Fruit fly (Drosophila melanogaster) whole organism, larva: ENCODE results near the gene Spt6.

Experiments
- noc ChIP-seq: fragments of 200-800 bp; sonication (Bioruptor generic); optimal IDR thresholded peaks from 3 replicates; lab custom pipeline; 2019; ENCODE audit warnings: missing biosample characterization, mild to moderate bottlenecking, missing genetic modification characterization, moderate library complexity

The Spt6 gene

DNA sequence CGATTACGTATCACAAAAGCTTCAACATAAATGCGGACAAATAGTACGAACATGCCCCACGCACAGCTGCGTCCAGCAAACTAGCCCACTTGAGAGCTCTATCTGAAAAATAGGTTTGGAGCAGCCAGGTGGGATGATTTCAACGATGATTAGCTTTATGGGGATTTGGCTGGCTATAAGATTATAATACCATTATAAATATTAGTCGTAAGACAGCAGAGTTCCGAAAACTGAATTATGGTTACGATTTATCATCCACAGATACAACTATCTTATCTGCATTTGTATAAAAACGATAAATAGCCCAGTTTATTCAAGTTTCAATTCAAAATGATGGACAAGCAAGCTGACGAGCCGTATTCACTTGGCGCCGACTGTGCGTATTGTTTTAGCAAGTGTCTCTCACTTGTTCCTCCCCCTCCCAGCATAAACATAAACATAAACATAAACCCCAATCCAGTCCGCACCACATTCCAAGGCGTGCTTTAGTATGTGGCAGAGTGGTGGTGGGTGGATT, 3.9 kb upstream of the Spt6 start:
- peak; percentile 78 for TF ChIP-seq noc (tag; lab: Kevin White, UChicago)

DNA sequence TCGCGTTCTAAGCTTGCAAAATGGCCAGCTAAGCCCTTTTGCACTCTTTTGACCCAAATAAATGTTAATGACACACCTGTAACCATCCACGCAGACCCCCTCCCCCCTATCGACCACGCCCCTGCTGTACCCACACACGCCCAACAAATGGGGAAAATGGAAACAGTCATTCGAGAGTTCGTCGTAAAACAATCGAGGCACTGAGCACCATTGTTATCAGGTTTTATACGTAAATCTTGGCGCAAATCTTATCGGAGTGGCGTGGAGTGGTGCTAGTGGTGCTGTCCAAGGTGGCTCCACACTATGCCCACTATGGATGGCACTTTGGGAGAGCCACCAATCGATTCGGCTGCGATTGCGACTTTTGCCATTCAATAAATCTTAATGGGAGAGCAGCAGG, 3.1 kb upstream of the Spt6 start:
- TF ChIP-seq noc (tag; lab: Kevin White, UChicago): peak; percentile 57

DNA sequence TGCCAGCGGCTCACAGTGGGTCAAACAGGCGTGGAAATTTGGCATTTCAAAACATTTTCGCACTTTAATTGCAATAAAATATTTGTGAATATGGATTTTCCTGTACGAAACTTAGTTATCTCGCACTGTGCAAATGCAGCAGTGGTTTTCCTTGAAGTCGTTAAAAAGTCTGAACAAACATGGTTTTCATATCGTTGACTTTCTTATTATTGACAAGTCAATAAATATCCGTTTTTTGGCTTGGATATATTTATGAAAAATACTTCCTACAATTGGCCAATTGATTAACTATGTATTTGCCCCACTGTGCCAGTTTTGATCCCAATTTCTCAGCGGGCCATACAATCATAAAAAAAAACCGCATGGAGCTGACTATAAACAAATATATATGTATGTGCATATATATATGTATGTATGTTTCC, 2.1 kb upstream of the Spt6 start:
- peak; percentile 96 for TF ChIP-seq noc (tag; lab: Kevin White, UChicago)

DNA sequence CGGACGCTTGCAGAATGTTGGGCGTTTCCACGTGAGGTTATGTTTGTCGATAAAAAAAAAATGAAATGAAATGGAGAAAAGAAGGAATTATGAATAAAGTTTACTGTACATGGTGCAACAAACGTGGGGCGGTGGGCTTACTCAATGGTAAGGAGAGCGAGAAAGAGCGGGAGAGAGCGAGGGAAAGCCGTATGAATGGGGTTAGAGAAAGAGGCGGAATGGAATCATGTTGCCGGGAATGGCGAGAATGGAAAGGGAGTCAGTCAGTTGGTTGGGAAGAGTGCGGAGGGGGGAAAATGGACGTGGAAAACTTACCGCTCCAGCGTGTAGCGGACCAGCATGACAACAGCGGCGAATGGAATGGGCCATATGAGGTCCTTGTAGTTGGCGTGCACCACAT, 1.5 kb upstream of the Spt6 start:
- no peak for TF ChIP-seq noc (tag; lab: Kevin White, UChicago)

DNA sequence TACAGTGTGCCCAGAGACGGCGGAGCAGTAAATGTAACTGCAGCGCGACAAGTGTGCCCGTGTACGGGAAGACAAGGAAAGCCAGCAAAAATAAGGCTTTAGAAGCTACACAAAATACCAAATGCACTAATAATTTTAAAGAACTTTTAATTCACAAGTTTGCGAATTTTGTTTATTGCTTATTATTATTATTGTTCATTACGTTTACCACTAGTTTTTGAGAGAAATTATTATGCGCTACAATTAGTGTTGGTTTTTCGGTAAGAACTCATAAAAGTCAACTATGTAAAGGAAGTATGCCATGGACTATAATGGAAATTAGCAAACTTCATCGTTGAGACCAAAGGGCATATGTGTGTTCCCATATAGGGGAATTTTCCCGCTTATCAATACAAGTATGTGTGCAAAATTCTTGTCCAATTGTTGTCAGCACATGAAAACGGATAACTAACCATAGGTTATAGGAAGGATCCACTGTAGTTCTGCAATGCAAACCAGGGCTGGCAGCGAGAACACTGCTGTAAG, 348 bp upstream of the Spt6 start, which contains the start of gene schlank:
Gene schlank (minus strand): TSS at position 42 of the 525 bp plus-strand sequence.
- TF ChIP-seq noc (tag; lab: Kevin White, UChicago): no peak

DNA sequence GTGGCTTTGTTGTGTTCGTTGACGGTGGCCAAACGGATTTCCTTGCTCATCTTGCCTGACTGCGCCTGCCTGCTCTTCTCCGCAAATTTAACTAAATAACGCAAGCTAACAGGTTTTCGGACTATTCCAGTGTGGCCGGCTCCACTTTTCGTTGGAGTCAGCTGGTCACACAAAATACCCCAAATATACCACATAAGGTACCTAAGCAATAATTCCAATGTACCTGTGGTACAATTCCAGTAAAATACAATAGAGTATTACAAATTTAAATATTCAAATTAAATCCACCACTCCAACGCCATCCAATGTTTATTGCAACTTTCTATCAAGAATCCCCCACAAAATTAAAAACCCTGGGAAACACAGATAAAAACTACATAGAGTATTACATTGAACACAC, 9.0 kb downstream of the Spt6 start, which contains the start of gene CG3566:
Gene CG3566 (minus strand): TSS at position 135 of the 400 bp plus-strand sequence.
- TF ChIP-seq noc (tag; lab: Kevin White, UChicago): peak; percentile 26

DNA sequence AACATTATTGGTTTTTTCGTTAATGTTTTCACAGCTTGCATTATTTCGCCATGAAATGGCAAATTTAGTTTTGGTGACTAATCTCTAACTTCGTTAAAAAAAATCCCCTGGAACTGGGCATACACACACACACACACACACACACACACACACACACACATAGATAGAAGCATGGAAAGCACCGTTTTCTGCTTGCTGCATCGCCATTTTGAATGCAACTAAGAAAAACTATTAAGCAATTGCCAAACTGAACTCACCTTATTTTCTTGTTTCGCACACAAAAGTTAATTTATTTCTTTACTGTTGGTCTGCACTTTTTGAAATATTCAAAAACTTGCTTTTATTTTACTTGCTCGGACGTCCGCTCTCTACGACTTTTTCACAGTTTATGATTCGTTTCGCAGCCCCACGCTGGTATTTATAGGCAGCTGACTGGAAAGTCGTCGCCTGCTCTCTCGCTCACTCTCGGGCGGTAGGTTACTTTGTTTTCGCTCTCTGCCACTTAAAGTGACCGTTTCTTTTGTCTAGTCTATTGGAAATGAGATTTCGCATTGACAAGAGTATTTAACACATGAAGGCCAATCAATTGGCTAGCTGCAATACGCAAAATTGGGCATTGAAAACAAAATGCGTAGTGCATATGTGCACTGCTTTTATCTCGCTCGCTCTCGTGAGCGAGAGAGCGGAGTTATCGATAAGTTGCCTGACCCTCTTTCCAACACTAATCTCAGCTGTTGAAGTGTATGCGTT, 11.5 kb downstream of the Spt6 start:
- TF ChIP-seq noc (tag; lab: Kevin White, UChicago): peak; percentile 15

DNA sequence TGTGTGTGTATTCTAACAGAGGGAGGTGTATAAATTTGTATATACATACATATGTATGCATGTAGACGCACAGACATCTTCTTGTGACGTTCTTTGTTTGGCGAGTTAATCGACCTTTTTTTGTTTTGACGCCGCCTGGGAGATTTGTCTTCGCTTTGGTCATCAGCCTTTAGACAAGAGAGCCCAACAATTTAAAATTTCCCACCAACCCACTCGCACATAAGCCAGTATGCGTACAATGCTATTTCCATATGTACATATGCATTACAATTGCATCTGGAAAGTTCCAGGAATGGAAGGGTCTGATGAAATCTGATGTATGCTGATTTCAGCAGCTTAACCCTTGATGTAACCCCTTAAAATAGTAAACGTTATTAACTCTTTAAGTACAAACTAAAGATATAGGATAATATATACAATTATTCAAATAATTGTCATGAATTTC, 12.1 kb downstream of the Spt6 start, which contains the start of gene Ubi-p5E:
Gene Ubi-p5E (minus strand): TSS at position 19 of the 445 bp plus-strand sequence.
- no peak for TF ChIP-seq noc (tag; lab: Kevin White, UChicago)

DNA sequence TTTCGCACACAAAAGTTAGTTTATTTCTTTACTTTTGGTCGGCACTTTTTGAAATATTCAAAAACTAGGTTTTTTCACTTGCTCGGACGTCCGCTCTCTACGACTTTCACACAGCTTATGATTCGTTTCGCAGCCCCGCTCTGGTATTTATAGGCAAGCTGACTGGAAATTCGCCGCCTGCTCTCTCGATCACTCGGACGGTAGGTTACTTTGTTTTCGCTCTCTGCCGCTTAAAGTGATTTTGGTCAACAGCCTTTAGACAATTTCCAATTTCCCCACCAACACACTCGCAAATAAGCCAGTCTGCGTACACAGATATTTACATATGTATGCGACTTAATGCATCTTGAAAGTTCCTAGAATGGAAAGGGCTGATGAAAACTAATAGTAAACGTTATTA, 15.9 kb downstream of the Spt6 start, which contains the start of gene CG11700:
Gene CG11700 (minus strand): TSS at position 106 of the 400 bp plus-strand sequence.
- no peak for TF ChIP-seq noc (tag; lab: Kevin White, UChicago)

DNA sequence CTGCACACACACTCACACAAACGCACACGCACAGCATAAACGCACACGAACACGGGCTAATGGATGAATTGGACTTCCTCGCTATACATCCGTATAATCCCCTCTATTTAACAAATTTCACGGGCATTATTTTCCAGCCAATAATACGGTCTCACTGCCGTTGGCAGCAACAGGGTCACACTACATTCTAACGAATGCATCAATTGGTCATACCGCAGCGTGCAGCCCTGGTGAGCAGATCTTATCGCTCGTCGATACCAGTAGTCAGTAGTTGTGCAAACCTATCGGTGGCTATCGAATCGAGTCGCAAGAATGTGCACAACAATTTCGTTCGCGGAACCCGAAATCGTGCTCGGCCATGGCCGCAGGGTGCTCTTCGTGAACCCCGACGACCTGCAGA, 20.2 kb downstream of the Spt6 start, which contains the start of the genes Top3beta and wuho:
Gene Top3beta (minus strand): TSS at position 149 of the 400 bp plus-strand sequence.
Gene wuho (plus strand): TSS at position 259 of the 400 bp plus-strand sequence.
- peak; percentile 54 for TF ChIP-seq noc (tag; lab: Kevin White, UChicago)

DNA sequence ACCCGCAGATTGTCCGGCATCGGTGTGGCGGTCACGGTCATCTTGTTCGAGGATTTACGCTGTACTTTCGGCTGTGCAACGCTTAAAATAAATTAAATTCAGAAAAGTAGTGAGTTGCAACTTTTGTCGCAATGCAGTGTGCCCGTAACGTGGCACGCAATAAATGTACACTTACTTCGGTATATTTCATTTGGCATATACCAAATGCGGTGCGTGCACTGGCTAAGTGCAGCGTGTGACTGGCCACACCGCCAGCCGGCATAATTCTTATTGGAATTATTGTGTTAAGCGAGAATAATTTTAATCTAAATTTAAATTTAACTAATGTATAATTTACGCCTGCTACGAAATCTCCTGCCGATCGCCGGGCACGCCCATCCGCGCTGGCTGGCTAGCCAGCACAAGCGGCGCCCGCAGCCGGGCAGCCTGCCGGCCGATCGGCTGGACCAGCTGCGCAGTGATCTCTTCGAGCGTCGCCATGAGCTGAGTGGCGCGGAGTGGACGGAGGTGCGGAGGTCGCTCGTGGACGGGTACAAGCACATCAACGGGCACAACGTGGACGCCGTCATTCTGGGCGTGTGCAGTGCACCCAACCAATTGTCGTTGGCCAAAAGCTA, 23.6 kb downstream of the Spt6 start, which contains the start of the genes Rpt4 and mldr:
Gene Rpt4 (minus strand): TSS at position 163 of the 617 bp plus-strand sequence.
Gene mldr (plus strand): TSS at position 221 of the 617 bp plus-strand sequence.
- no peak for TF ChIP-seq noc (tag; lab: Kevin White, UChicago)

DNA sequence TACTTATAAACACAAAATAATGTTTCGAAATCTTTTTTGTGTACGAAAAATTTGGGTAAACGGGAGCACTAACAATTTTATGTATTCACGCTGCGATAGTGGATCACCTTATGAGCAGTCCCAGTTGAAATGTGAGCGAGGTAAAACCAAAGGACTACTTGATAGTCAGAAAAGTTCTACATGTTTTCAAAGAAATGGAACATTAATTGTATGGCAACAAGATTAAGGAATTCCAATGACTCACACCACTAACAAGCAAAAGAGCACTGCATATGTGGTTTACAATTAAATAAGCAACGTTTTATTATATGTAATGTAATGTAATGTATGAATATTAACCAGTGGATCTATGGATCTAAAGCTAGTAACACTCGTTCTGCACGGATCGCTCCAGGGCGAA, 26.6 kb downstream of the Spt6 start, which contains the start of gene CG15892:
Gene CG15892 (minus strand): TSS at position 101 of the 400 bp plus-strand sequence.
- TF ChIP-seq noc (tag; lab: Kevin White, UChicago): no peak

DNA sequence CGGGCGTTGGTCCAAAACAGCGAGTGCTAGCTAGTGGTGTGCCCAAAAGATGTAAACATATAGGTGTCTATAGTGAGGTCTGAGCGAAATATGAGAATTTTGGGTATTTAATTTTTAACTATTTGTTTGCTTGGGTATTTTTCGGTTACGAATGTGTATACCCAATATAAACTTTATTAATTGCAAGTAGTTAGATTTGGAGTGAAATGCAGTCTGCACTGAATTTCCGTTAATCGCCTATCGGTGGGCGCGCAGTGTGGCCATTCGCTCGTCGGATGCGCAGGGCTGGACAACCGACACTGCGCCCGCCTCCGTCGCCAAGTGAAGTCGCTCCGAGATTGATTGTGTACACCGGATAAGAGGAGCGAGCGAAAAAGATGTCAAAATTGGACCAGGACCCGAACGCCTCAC, 27.5 kb downstream of the Spt6 start, which contains the start of the genes CG15891 and CG3815:
Gene CG15891 (minus strand): TSS at position 217 of the 411 bp plus-strand sequence.
Gene CG3815 (plus strand): TSS at position 261 of the 411 bp plus-strand sequence.
- no peak for TF ChIP-seq noc (tag; lab: Kevin White, UChicago)

DNA sequence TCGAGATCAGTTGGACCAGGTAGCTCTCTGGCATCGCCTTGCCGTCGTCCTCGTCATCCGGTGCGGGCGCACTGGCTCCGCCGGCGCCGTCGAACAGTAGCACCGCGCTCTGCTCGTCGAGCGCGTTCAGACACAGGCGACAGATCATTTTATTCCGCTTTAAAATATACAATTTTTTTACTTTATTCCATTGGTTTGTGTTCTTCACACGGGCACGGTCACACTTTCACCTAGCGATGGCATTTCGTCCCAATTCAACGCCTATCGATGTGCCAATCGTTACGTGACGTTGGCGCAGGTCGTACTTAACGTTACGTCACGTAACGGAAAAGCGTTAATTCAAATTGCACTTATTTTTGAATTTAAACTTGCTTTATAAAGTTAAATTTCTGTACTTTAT, 33.5 kb downstream of the Spt6 start, which contains the start of gene CG12219:
Gene CG12219 (minus strand): TSS at position 234 of the 400 bp plus-strand sequence.
- TF ChIP-seq noc (tag; lab: Kevin White, UChicago): no peak

DNA sequence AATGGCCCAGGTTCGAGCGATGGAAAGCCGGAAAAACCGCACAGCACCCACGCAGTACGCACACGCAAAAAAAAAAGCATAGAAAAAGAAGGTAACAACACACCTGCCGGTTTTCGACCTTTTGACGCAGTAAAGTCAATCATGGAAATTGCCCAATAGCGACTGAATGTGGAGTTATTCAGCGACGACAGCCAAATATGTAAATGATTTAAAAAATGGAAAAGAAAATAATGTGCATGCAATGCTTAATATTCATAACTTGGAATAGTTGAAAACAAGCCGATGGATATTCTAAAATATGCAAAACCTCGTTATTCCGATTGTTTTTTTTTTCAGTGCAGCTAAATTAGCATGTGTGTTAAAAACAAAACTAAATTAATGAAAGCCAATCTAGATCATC, 35.6 kb downstream of the Spt6 start:
- no peak for TF ChIP-seq noc (tag; lab: Kevin White, UChicago)
